Worm (Caenorhabditis elegans) whole organism, early embryonic: ENCODE data around the gene oac-20.

Experiments used
- aly-1 ChIP-seq: sonication (generic microtip); optimal IDR thresholded peaks from 2 replicates; lab custom pipeline; 2016; ENCODE audit warnings: missing genetic modification characterization, missing compliant biosample characterization
- ama-1 ChIP-seq: fragments of 150-350 bp; optimal IDR thresholded peaks from 2 replicates; lab custom pipeline; 2014
- hmbx-1 ChIP-seq: sonication (generic microtip); optimal IDR thresholded peaks from 2 replicates; lab custom pipeline; 2016; ENCODE audit warnings: mild to moderate bottlenecking, missing genetic modification characterization, missing compliant biosample characterization
- hnd-1 ChIP-seq: sonication (generic microtip); optimal IDR thresholded peaks from 2 replicates; lab custom pipeline; 2016; ENCODE audit warnings: missing genetic modification characterization, missing compliant biosample characterization
- tbx-37 ChIP-seq: fragments of 200-800 bp; sonication (Bioruptor generic); conservative IDR thresholded peaks from 2 replicates; pipeline ENCODE4 v1.3.6; 2022; ENCODE audit warnings: missing genetic modification reagents, missing genetic modification characterization, missing compliant biosample characterization

DNA sequence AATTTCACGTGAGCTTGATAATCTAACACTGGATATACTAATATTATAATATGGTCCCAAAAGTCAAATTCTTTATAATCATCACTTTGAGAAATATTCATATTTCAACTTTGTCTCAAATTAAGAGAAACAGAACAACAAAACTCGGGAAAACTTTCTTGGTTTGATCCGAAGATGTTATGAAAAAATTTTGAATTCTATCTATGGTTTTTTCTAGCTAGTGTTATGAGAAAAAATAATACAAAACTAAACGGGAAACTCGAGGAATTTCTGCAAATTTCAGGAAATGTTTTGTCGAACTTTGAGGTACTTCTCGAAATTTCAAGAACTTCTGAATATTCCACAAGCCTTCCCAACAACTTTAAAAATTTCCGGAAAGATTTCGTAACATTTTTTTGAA lies 27.6 kb upstream of the oac-20 start, which contains the start of gene srw-59:
- TF ChIP-seq aly-1 (tag; lab: Kevin White, UChicago) (no peak), ama-1 (no peak), tbx-37 (GFP tag; lab: Robert Waterston, UW) (no peak), hmbx-1 (no peak), hnd-1 (tag; lab: Kevin White, UChicago) (no peak)
